Fruit fly (Drosophila melanogaster) whole organism, embryonic: Measurements from ENCODE around the gene CG14269.
A peak's percentile ranks its signal among the peaks of the same experiment; 100 is the strongest.

Experiments
- CG11456 ChIP-seq: fragments of 200-800 bp; sonication (Bioruptor generic); IDR thresholded peaks from 3 replicates; pipeline ENCODE4 v1.3.6; 2022; ENCODE audit warnings: missing biosample characterization, missing genetic modification characterization
- CG12104 ChIP-seq: fragments of 200-800 bp; sonication (Bioruptor generic); optimal IDR thresholded peaks from 3 replicates; lab custom pipeline; 2016; ENCODE audit warnings: missing biosample characterization, missing genetic modification characterization
- CG1233 ChIP-seq: fragments of 200-800 bp; sonication (Bioruptor generic); optimal IDR thresholded peaks from 4 replicates; lab custom pipeline; 2018; ENCODE audit warnings: missing biosample characterization, mild to moderate bottlenecking, missing genetic modification characterization
- CG12659 ChIP-seq: fragments of 200-800 bp; sonication (Bioruptor generic); optimal IDR thresholded peaks from 3 replicates; lab custom pipeline; 2017; ENCODE audit warnings: mild to moderate bottlenecking, missing biosample characterization, missing genetic modification reagents, missing genetic modification characterization
- CG1603 ChIP-seq: fragments of 200-800 bp; sonication (Bioruptor generic); optimal IDR thresholded peaks from 2 replicates; lab custom pipeline; 2019; ENCODE audit warnings: missing biosample characterization, mild to moderate bottlenecking, missing genetic modification characterization, moderate library complexity
- CG16813 ChIP-seq: fragments of 200-800 bp; sonication (Bioruptor generic); IDR thresholded peaks from 3 replicates; pipeline ENCODE4 v1.3.6; 2022; ENCODE audit warnings: missing biosample characterization, missing genetic modification characterization; ENCODE audit not compliant: partially characterized antibody
- CG17385 ChIP-seq: fragments of 200-800 bp; sonication (Bioruptor generic); optimal IDR thresholded peaks from 3 replicates; lab custom pipeline; 2018; ENCODE audit warnings: missing biosample characterization, mild to moderate bottlenecking, missing genetic modification characterization
- CG2129 ChIP-seq: fragments of 200-800 bp; sonication (Bioruptor generic); IDR thresholded peaks from 2 replicates; pipeline ENCODE4 v1.3.6; 2022; ENCODE audit warnings: missing biosample characterization, missing genetic modification characterization; ENCODE audit not compliant: partially characterized antibody
- CG31224 ChIP-seq: fragments of 200-800 bp; sonication (Bioruptor generic); IDR thresholded peaks from 2 replicates; pipeline ENCODE4 v1.3.6; 2022; ENCODE audit warnings: missing biosample characterization, missing genetic modification characterization
- CG42726 ChIP-seq: fragments of 200-800 bp; sonication (Bioruptor generic); IDR thresholded peaks from 2 replicates; pipeline ENCODE4 v1.3.6; 2022; ENCODE audit warnings: missing biosample characterization, missing genetic modification characterization; ENCODE audit not compliant: partially characterized antibody
- CG5180 ChIP-seq: fragments of 200-800 bp; sonication (Bioruptor generic); optimal IDR thresholded peaks from 3 replicates; lab custom pipeline; 2017; ENCODE audit warnings: missing biosample characterization, missing genetic modification characterization, mild to moderate bottlenecking, moderate library complexity, missing genetic modification reagents
- Chrac-16 ChIP-seq: fragments of 200-800 bp; sonication (Bioruptor generic); optimal IDR thresholded peaks from 3 replicates; lab custom pipeline; 2016; ENCODE audit warnings: missing biosample characterization, missing genetic modification characterization
- Doc3 ChIP-seq: fragments of 200-800 bp; sonication (Bioruptor generic); IDR thresholded peaks from 3 replicates; pipeline ENCODE4 v1.3.6; 2022; ENCODE audit warnings: missing biosample characterization, missing genetic modification characterization; ENCODE audit not compliant: partially characterized antibody
- Gug ChIP-seq: fragments of 200-800 bp; sonication (Bioruptor generic); IDR thresholded peaks from 4 replicates; pipeline ENCODE4 v1.3.6; 2022; ENCODE audit warnings: missing biosample characterization, missing genetic modification characterization
- HLHmδ ChIP-seq: fragments of 200-800 bp; sonication (Bioruptor generic); optimal IDR thresholded peaks from 2 replicates; lab custom pipeline; 2018; ENCODE audit warnings: missing biosample characterization, mild to moderate bottlenecking, missing genetic modification characterization, moderate library complexity
- Hmx ChIP-seq: fragments of 200-800 bp; sonication (Bioruptor generic); optimal IDR thresholded peaks from 2 replicates; lab custom pipeline; 2016; ENCODE audit warnings: missing biosample characterization, missing genetic modification characterization
- Med ChIP-seq: fragments of 200-800 bp; sonication (Bioruptor generic); peaks from one replicate; lab custom pipeline; 2016; ENCODE audit warnings: missing biosample characterization, missing genetic modification characterization, mild to moderate bottlenecking, inconsistent platforms, moderate library complexity
- Poxn ChIP-seq: fragments of 200-800 bp; sonication (Bioruptor generic); IDR thresholded peaks from 2 replicates; pipeline ENCODE4 v1.3.6; 2022; ENCODE audit warnings: missing biosample characterization, missing genetic modification characterization
- Rfx ChIP-seq: fragments of 200-800 bp; sonication (Bioruptor generic); IDR thresholded peaks from 2 replicates; pipeline ENCODE4 v1.3.6; 2022; ENCODE audit warnings: missing biosample characterization, missing genetic modification characterization
- Six4 ChIP-seq: fragments of 200-800 bp; sonication (Bioruptor generic); optimal IDR thresholded peaks from 2 replicates; lab custom pipeline; 2016; ENCODE audit warnings: missing biosample characterization, missing genetic modification characterization
- Sry-β ChIP-seq: fragments of 200-800 bp; sonication (Bioruptor generic); optimal IDR thresholded peaks from 2 replicates; lab custom pipeline; 2018; ENCODE audit warnings: missing biosample characterization, mild to moderate bottlenecking, missing genetic modification characterization, moderate library complexity
- Ssrp ChIP-seq: fragments of 200-800 bp; sonication (Bioruptor generic); optimal IDR thresholded peaks from 2 replicates; lab custom pipeline; 2018; ENCODE audit warnings: missing biosample characterization, mild to moderate bottlenecking, missing genetic modification characterization, moderate library complexity
- Usf ChIP-seq: fragments of 200-800 bp; sonication (Bioruptor generic); optimal IDR thresholded peaks from 2 replicates; lab custom pipeline; 2017; ENCODE audit warnings: missing genotype, missing biosample characterization, missing genetic modification characterization
- Xbp1 ChIP-seq: fragments of 200-800 bp; sonication (Bioruptor generic); optimal IDR thresholded peaks from 3 replicates; lab custom pipeline; 2016; ENCODE audit warnings: missing biosample characterization, mild to moderate bottlenecking, missing genetic modification characterization
- bcd ChIP-seq: fragments of 200-800 bp; sonication (Bioruptor generic); optimal IDR thresholded peaks from 2 replicates; lab custom pipeline; 2017; ENCODE audit warnings: missing biosample characterization, mild to moderate bottlenecking, missing genetic modification characterization
- btn ChIP-seq: fragments of 200-800 bp; sonication (Bioruptor generic); optimal IDR thresholded peaks from 2 replicates; lab custom pipeline; 2016; ENCODE audit warnings: missing biosample characterization, missing genetic modification characterization
- cg ChIP-seq: fragments of 200-800 bp; sonication (Bioruptor generic); optimal IDR thresholded peaks from 3 replicates; lab custom pipeline; 2019; ENCODE audit warnings: missing biosample characterization, mild to moderate bottlenecking, missing genetic modification characterization, moderate library complexity
- croc ChIP-seq: fragments of 200-800 bp; sonication (Bioruptor generic); conservative IDR thresholded peaks from 3 replicates; pipeline ENCODE4 v1.3.6; 2022; ENCODE audit warnings: missing biosample characterization, missing genetic modification characterization
- cwo ChIP-seq: fragments of 200-800 bp; sonication (Bioruptor generic); optimal IDR thresholded peaks from 3 replicates; lab custom pipeline; 2017; ENCODE audit warnings: missing biosample characterization, missing genetic modification characterization, mild to moderate bottlenecking, moderate library complexity, missing genetic modification reagents
- dysf ChIP-seq: fragments of 200-800 bp; sonication (Bioruptor generic); IDR thresholded peaks from 3 replicates; pipeline ENCODE4 v1.3.6; 2022; ENCODE audit warnings: missing biosample characterization, missing genetic modification characterization
- ewg ChIP-seq: fragments of 200-800 bp; sonication (Bioruptor generic); optimal IDR thresholded peaks from 3 replicates; lab custom pipeline; 2017; ENCODE audit warnings: mild to moderate bottlenecking, missing biosample characterization, missing genetic modification reagents, missing genetic modification characterization
- gem ChIP-seq: fragments of 200-800 bp; sonication (Bioruptor generic); optimal IDR thresholded peaks from 2 replicates; lab custom pipeline; 2019; ENCODE audit warnings: missing biosample characterization, mild to moderate bottlenecking, missing genetic modification characterization, moderate library complexity
- grau ChIP-seq: fragments of 200-800 bp; optimal IDR thresholded peaks from 3 replicates; lab custom pipeline; 2019; ENCODE audit warnings: missing biosample characterization, mild to moderate bottlenecking, missing genetic modification characterization, moderate library complexity
- h ChIP-seq: fragments of >200 bp; optimal IDR thresholded peaks from 2 replicates; lab custom pipeline; 2017
- ham ChIP-seq: fragments of 200-800 bp; sonication (Bioruptor generic); IDR thresholded peaks from 2 replicates; pipeline ENCODE4 v1.3.6; 2022; ENCODE audit warnings: missing biosample characterization, missing genetic modification characterization
- hbn ChIP-seq: fragments of 200-800 bp; sonication (Bioruptor generic); IDR thresholded peaks from 2 replicates; pipeline ENCODE4 v1.3.6; 2022; ENCODE audit warnings: missing biosample characterization, missing genetic modification characterization; ENCODE audit not compliant: partially characterized antibody
- her ChIP-seq: fragments of 200-800 bp; sonication (Bioruptor generic); optimal IDR thresholded peaks from 2 replicates; lab custom pipeline; 2016; ENCODE audit warnings: missing biosample characterization, missing genetic modification characterization
- hkb ChIP-seq, 2 experiments: fragments of 200-800 bp in 1 of 2; fragments of >200 bp in 1 of 2; sonication (Bioruptor generic) in 1 of 2; IDR thresholded peaks in 1 of 2; optimal IDR thresholded peaks in 1 of 2; 2 replicates each; pipeline versions ENCODE4 v1.3.6 to Lab custom; 2017 to 2022; ENCODE audit warnings: missing biosample characterization in 1 of 2, missing genetic modification characterization in 1 of 2
- klu ChIP-seq: fragments of 200-800 bp; sonication (Bioruptor generic); IDR thresholded peaks from 2 replicates; pipeline ENCODE4 v1.3.6; 2022; ENCODE audit warnings: missing biosample characterization, missing genetic modification characterization
- luna ChIP-seq: fragments of 200-800 bp; sonication (Bioruptor generic); optimal IDR thresholded peaks from 2 replicates; lab custom pipeline; 2016; ENCODE audit warnings: missing biosample characterization, missing genetic modification characterization
- nom ChIP-seq: fragments of 200-800 bp; sonication (Bioruptor generic); optimal IDR thresholded peaks from 2 replicates; lab custom pipeline; 2017; ENCODE audit warnings: missing biosample characterization, missing genetic modification characterization, mild to moderate bottlenecking, moderate library complexity, missing genetic modification reagents
- pho ChIP-seq: fragments of 200-800 bp; sonication (Bioruptor generic); optimal IDR thresholded peaks from 2 replicates; lab custom pipeline; 2016; ENCODE audit warnings: missing biosample characterization, missing genetic modification characterization
- pros ChIP-seq: fragments of 200-800 bp; sonication (Bioruptor generic); optimal IDR thresholded peaks from 3 replicates; lab custom pipeline; 2019; ENCODE audit warnings: missing biosample characterization, mild to moderate bottlenecking, missing genetic modification characterization, moderate library complexity
- psq ChIP-seq: fragments of 200-800 bp; sonication (Bioruptor generic); optimal IDR thresholded peaks from 2 replicates; lab custom pipeline; 2017; ENCODE audit warnings: missing biosample characterization, missing genetic modification characterization
- sd ChIP-seq: fragments of 200-800 bp; sonication (Bioruptor generic); optimal IDR thresholded peaks from 3 replicates; lab custom pipeline; 2018; ENCODE audit warnings: missing biosample characterization, mild to moderate bottlenecking, missing genetic modification characterization, moderate library complexity
- sna ChIP-seq: fragments of 200-800 bp; sonication (Bioruptor generic); IDR thresholded peaks from 2 replicates; pipeline ENCODE4 v1.3.6; 2022; ENCODE audit warnings: missing biosample characterization, missing genetic modification characterization; ENCODE audit not compliant: partially characterized antibody
- unpg ChIP-seq: fragments of 200-800 bp; sonication (Bioruptor generic); optimal IDR thresholded peaks from 3 replicates; lab custom pipeline; 2018; ENCODE audit warnings: missing biosample characterization, mild to moderate bottlenecking, missing genetic modification characterization, moderate library complexity
- vfl ChIP-seq: fragments of 200-800 bp; sonication (Bioruptor generic); optimal IDR thresholded peaks from 2 replicates; lab custom pipeline; 2016; ENCODE audit warnings: missing biosample characterization, missing genetic modification characterization
- wek ChIP-seq: fragments of 200-800 bp; sonication (Bioruptor generic); optimal IDR thresholded peaks from 3 replicates; lab custom pipeline; 2018; ENCODE audit warnings: missing biosample characterization, mild to moderate bottlenecking, missing genetic modification characterization, moderate library complexity
- zf30C ChIP-seq: fragments of 200-800 bp; sonication (Bioruptor generic); optimal IDR thresholded peaks from 3 replicates; lab custom pipeline; 2018; ENCODE audit warnings: missing biosample characterization, mild to moderate bottlenecking, missing genetic modification characterization

Gene CG14269

DNA sequence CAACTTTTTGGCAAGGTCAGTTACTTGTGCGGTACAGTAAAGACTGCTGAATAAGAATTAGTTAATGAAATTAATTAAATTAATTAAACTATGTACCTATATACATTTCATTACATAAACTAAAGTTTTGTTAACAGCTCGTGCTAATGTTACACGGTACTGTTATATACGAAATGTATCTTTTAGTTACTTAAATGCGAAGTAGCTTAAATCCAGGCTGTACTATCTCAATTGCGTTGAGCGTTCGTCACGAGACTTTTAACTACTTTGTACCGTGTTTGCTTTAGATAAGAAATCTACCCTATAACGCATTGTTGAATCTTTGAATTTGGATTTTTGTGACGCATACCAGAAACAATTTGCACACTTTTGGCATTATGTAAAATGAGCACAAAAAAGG lies 36.3 kb downstream of the CG14269 start (continued):
- no peak for TF ChIP-seq hbn
- peak; percentile 35; the same call in 1 of the 2 replicates for TF ChIP-seq klu (GFP tag; lab: Robert Waterston, UW)
- peak; percentile 31 for TF ChIP-seq CG1233 (GFP tag; lab: Kevin White, UChicago)
- TF ChIP-seq psq (GFP tag; lab: Kevin White, UChicago), result no peak
- TF ChIP-seq croc (GFP tag; lab: Robert Waterston, UW), result no peak
- TF ChIP-seq gem (tag; lab: Kevin White, UChicago), result peak; percentile 43
- no peak for TF ChIP-seq hkb (optimal IDR thresholded peaks at IDR 0.05; lab: Kevin White, UChicago)
- 0 out of 2 replicates have a peak, but pooled peaks have one; percentile 27 for TF ChIP-seq hkb (GFP tag; IDR thresholded peaks at IDR 0.05; lab: Robert Waterston, UW)
- no peak for TF ChIP-seq pros (GFP tag; lab: Kevin White, UChicago)
- no peak for TF ChIP-seq vfl
- no peak for TF ChIP-seq Doc3
- no peak for TF ChIP-seq CG2129 (GFP tag; lab: Robert Waterston, UW)
- TF ChIP-seq dysf (GFP tag; lab: Robert Waterston, UW), result peak; percentile 56; the same call in 2 of the 3 replicates
- TF ChIP-seq Xbp1 (GFP tag; lab: Kevin White, UChicago), result no peak
- no peak for TF ChIP-seq her
- TF ChIP-seq Usf (GFP tag; lab: Kevin White, UChicago), result no peak
- no peak for TF ChIP-seq CG16813 (GFP tag; lab: Robert Waterston, UW)
- no peak for TF ChIP-seq sna (GFP tag; lab: Robert Waterston, UW)
- no peak for TF ChIP-seq CG5180 (GFP tag; lab: Kevin White, UChicago)
- TF ChIP-seq CG1603 (tag; lab: Kevin White, UChicago), result no peak
- no peak for TF ChIP-seq Poxn (GFP tag; lab: Robert Waterston, UW)
- TF ChIP-seq CG12104 (GFP tag; lab: Kevin White, UChicago), result peak; percentile 1
- peak; percentile 18 for TF ChIP-seq CG17385 (GFP tag; lab: Kevin White, UChicago)
- no peak for TF ChIP-seq Six4 (GFP tag; lab: Kevin White, UChicago)
- TF ChIP-seq CG31224 (GFP tag; lab: Robert Waterston, UW), result no peak
- no peak for TF ChIP-seq h (lab: Kevin White, UChicago)
- TF ChIP-seq Gug (GFP tag; lab: Robert Waterston, UW), result no peak; the same call in 3 of the 4 replicates
- no peak for TF ChIP-seq Ssrp (tag; lab: Kevin White, UChicago)
- TF ChIP-seq luna (GFP tag; lab: Kevin White, UChicago), result no peak
- no peak for TF ChIP-seq ewg (GFP tag; lab: Kevin White, UChicago)
- no peak for TF ChIP-seq Chrac-16 (GFP tag; lab: Kevin White, UChicago)
- no peak for TF ChIP-seq pho (GFP tag; lab: Kevin White, UChicago)
- TF ChIP-seq nom (GFP tag; lab: Kevin White, UChicago), result no peak
- TF ChIP-seq btn, result no peak
- TF ChIP-seq Hmx (GFP tag; lab: Kevin White, UChicago), result peak; percentile 50
- peak; percentile 16 for TF ChIP-seq bcd (GFP tag; lab: Kevin White, UChicago)
- peak; percentile 82 for TF ChIP-seq Med (GFP tag; lab: Kevin White, UChicago)
- TF ChIP-seq wek (GFP tag; lab: Kevin White, UChicago), result no peak
- TF ChIP-seq CG11456 (GFP tag; lab: Robert Waterston, UW), result no peak
- no peak for TF ChIP-seq unpg
- TF ChIP-seq sd (tag; lab: Kevin White, UChicago), result no peak
- peak; percentile 92 for TF ChIP-seq cwo
- no peak for TF ChIP-seq Sry-β
- TF ChIP-seq CG12659 (GFP tag; lab: Kevin White, UChicago), result peak; percentile 30
- TF ChIP-seq CG42726 (GFP tag; lab: Robert Waterston, UW), result no peak
- TF ChIP-seq grau (tag; lab: Kevin White, UChicago), result peak; percentile 78
- no peak for TF ChIP-seq cg (GFP tag; lab: Kevin White, UChicago)
- peak; percentile 56 for TF ChIP-seq Rfx (GFP tag; lab: Robert Waterston, UW)
- no peak for TF ChIP-seq ham
- TF ChIP-seq zf30C, result no peak
- no peak for TF ChIP-seq HLHmδ (GFP tag; lab: Kevin White, UChicago)
